Worm (Caenorhabditis elegans): ENCODE measurements around the gene srr-2.

DNA sequence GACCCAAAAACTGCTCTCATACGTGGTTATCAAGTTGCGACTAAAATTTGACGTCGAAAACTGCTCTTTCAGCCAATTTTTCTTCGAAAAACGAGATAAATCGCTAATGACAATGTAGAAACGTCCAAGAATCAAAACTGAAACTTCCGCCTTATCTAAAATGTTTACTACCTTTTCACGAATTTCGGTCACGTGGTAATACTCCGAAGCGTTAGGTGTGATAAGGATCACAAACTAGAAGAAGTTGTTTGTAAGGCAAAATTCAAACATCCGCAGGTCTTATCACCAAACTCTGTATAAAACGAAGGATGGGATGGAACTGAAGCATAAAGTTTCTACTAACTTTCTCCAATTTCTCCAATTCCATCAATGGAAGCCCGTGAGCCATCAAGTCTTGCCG lies 13.4 kb upstream of the srr-2 start, which contains the start of gene sqst-3:
- TF ChIP-seq nhr-120 (GFP tag; IDR thresholded peaks at IDR 0.05) (no peak), mcd-1 (GFP tag; IDR thresholded peaks at IDR 0.05) (no peak), Y79H2A.3 (GFP tag; conservative IDR thresholded peaks at IDR 0.05) (no peak), pbrm-1 (GFP tag; IDR thresholded peaks at IDR 0.05) (no peak), ceh-79 (tag; optimal IDR thresholded peaks at IDR 0.05) (no peak), nhr-179 (tag; optimal IDR thresholded peaks at IDR 0.05) (no peak), let-526 (GFP tag; IDR thresholded peaks at IDR 0.05) (no peak), snpc-4 (GFP tag; optimal IDR thresholded peaks at IDR 0.05) (no peak), snpc-4 (tag; optimal IDR thresholded peaks at IDR 0.05) (no peak), unc-62 (GFP tag; optimal IDR thresholded peaks at IDR 0.05) (no peak)

Data from whole organism, young adult.